Fruit fly (Drosophila melanogaster): ENCODE data around the gene Nlp.

Gene Nlp

dm6 chr3R:30004648-30005047, at the start of gene Nlp, which contains the start of gene Nph (continued):
- TF ChIP-seq CG2678 (tag; optimal IDR thresholded peaks at IDR 0.05) (no peak), CG10147 (GFP tag; optimal IDR thresholded peaks at IDR 0.05) (no peak), CG5180 (GFP tag; optimal IDR thresholded peaks at IDR 0.05) (no peak), ems (GFP tag; optimal IDR thresholded peaks at IDR 0.05) (peak; percentile 3), Hey (tag; optimal IDR thresholded peaks at IDR 0.05) (no peak), CG2875 (GFP tag; optimal IDR thresholded peaks at IDR 0.05) (no peak), jigr1 (GFP tag; IDR thresholded peaks at IDR 0.05) (no peak), CG17359 (tag; optimal IDR thresholded peaks at IDR 0.05) (peak; percentile 0), zen (tag; optimal IDR thresholded peaks at IDR 0.05) (no peak), CG1529 (GFP tag; optimal IDR thresholded peaks at IDR 0.05) (no peak), CG11560 (tag; IDR thresholded peaks at IDR 0.05) (peak; percentile 93), Nf-YB (GFP tag; optimal IDR thresholded peaks at IDR 0.05) (peak; percentile 12), CG12104 (GFP tag; optimal IDR thresholded peaks at IDR 0.05) (no peak), Awh (GFP tag; IDR thresholded peaks at IDR 0.05) (no peak), klu (GFP tag; IDR thresholded peaks at IDR 0.05) (no peak), B-H2 (GFP tag; optimal IDR thresholded peaks at IDR 0.05) (peak; percentile 29), CG12071 (GFP tag; optimal IDR thresholded peaks at IDR 0.05) (no peak), lola (GFP tag; optimal IDR thresholded peaks at IDR 0.05) (no peak)

dm6 chr3R:29959329-29959728, 45.3 kb upstream of the Nlp start:
- peak; percentile 29; the same call in 1 of the 3 replicates for TF ChIP-seq CG11456 (GFP tag; IDR thresholded peaks at IDR 0.05)
- TF ChIP-seq CG7556 (GFP tag; optimal IDR thresholded peaks at IDR 0.05) = peak; percentile 4
- TF ChIP-seq lab (GFP tag; optimal IDR thresholded peaks at IDR 0.05) = peak; percentile 30
- TF ChIP-seq lilli (GFP tag; optimal IDR thresholded peaks at IDR 0.05) = no peak
- no peak for TF ChIP-seq Hr39 (optimal IDR thresholded peaks at IDR 0.05)
- TF ChIP-seq aop (GFP tag; IDR thresholded peaks at IDR 0.05) = no peak
- TF ChIP-seq sd (tag; optimal IDR thresholded peaks at IDR 0.05) = no peak
- peak; percentile 35 for TF ChIP-seq CG2120 (GFP tag; optimal IDR thresholded peaks at IDR 0.05)
- no peak for TF ChIP-seq CG9727 (GFP tag; optimal IDR thresholded peaks at IDR 0.05)
- no peak for TF ChIP-seq HmgZ (tag; optimal IDR thresholded peaks at IDR 0.05)
- no peak for TF ChIP-seq CG8478 (optimal IDR thresholded peaks at IDR 0.05)
- TF ChIP-seq CG31388 (GFP tag; optimal IDR thresholded peaks at IDR 0.05) = no peak
- TF ChIP-seq Optix (GFP tag; IDR thresholded peaks at IDR 0.05) = no peak
- TF ChIP-seq HLH3B (GFP tag; IDR thresholded peaks at IDR 0.05) = no peak
- TF ChIP-seq Myb (GFP tag; optimal IDR thresholded peaks at IDR 0.05) = no peak
- TF ChIP-seq CG9609 (GFP tag; optimal IDR thresholded peaks at IDR 0.05) = no peak
- TF ChIP-seq sqz (GFP tag; optimal IDR thresholded peaks at IDR 0.05) = no peak
- TF ChIP-seq ranshi (GFP tag; IDR thresholded peaks at IDR 0.05) = no peak
- TF ChIP-seq CG6689 (GFP tag; IDR thresholded peaks at IDR 0.05) = no peak
- TF ChIP-seq CG14014 (GFP tag; IDR thresholded peaks at IDR 0.05) = 0 out of 2 replicates have a peak, but pooled peaks have one; percentile 31
- no peak for TF ChIP-seq zfh2 (GFP tag; optimal IDR thresholded peaks at IDR 0.05)
- no peak for TF ChIP-seq CG14860 (GFP tag; IDR thresholded peaks at IDR 0.05; ENCODE audit: partially characterized antibody)
- no peak for TF ChIP-seq CG12659 (GFP tag; optimal IDR thresholded peaks at IDR 0.05)
- no peak for TF ChIP-seq Dad (GFP tag; optimal IDR thresholded peaks at IDR 0.05)
- TF ChIP-seq CHES-1-like (GFP tag; optimal IDR thresholded peaks at IDR 0.05) = no peak
- no peak for TF ChIP-seq cwo (GFP tag; optimal IDR thresholded peaks at IDR 0.05)
- TF ChIP-seq CG17361 (GFP tag; IDR thresholded peaks at IDR 0.05) = no peak
- TF ChIP-seq Hey (tag; optimal IDR thresholded peaks at IDR 0.05) = no peak
- no peak for TF ChIP-seq CG17829 (tag; optimal IDR thresholded peaks at IDR 0.05)
- TF ChIP-seq usp (GFP tag; optimal IDR thresholded peaks at IDR 0.05) = no peak
- TF ChIP-seq CG3281 (GFP tag; optimal IDR thresholded peaks at IDR 0.05) = peak; percentile 3
- TF ChIP-seq Ada2b (GFP tag; IDR thresholded peaks at IDR 0.05) = 0 out of 2 replicates have a peak, but pooled peaks have one; percentile 27
- no peak for TF ChIP-seq disco-r (GFP tag; optimal IDR thresholded peaks at IDR 0.05)
- peak; percentile 11 for TF ChIP-seq CG11504 (tag; optimal IDR thresholded peaks at IDR 0.05)

Data from whole organism, embryonic.